Fruit fly (Drosophila melanogaster): ENCODE measurements around the gene Oat.

Oat gene

dm6 chr3L:19636821-19637460, 12.7 kb downstream of the Oat start (continued):
- TF ChIP-seq Lpt (GFP tag; optimal IDR thresholded peaks at IDR 0.05) (no peak), phol (tag; optimal IDR thresholded peaks at IDR 0.05) (peak; percentile 80), trem (tag; optimal IDR thresholded peaks at IDR 0.05) (peak; percentile 65), so (GFP tag; IDR thresholded peaks at IDR 0.05) (no peak), Xbp1 (GFP tag; optimal IDR thresholded peaks at IDR 0.05) (peak; percentile 9), Sox102F (GFP tag; optimal IDR thresholded peaks at IDR 0.05) (no peak), CG10979 (tag; optimal IDR thresholded peaks at IDR 0.05) (peak; percentile 91), Stat92E (GFP tag; optimal IDR thresholded peaks at IDR 0.05) (peak in 1 of 3 experiments; percentile 66), CG34422 (GFP tag; IDR thresholded peaks at IDR 0.05) (no peak), chm (GFP tag; IDR thresholded peaks at IDR 0.05) (no peak), Fer3 (tag; optimal IDR thresholded peaks at IDR 0.05) (no peak), lola (GFP tag; optimal IDR thresholded peaks at IDR 0.05) (peak in 1 of 3 experiments; percentile 96), slp2 (GFP tag; optimal IDR thresholded peaks at IDR 0.05) (no peak), btn (GFP tag; optimal IDR thresholded peaks at IDR 0.05) (no peak), Lim3 (GFP tag; IDR thresholded peaks at IDR 0.05) (no peak), slou (GFP tag; optimal IDR thresholded peaks at IDR 0.05) (no peak), CG17361 (GFP tag; IDR thresholded peaks at IDR 0.05) (peak; percentile 87; the same call in 2 of the 3 replicates), CG8281 (tag; optimal IDR thresholded peaks at IDR 0.05) (no peak), sima (GFP tag; optimal IDR thresholded peaks at IDR 0.05) (no peak), B-H1 (GFP tag; IDR thresholded peaks at IDR 0.05) (no peak), CG8924 (tag; optimal IDR thresholded peaks at IDR 0.05) (peak; percentile 80), her (GFP tag; optimal IDR thresholded peaks at IDR 0.05) (no peak), Jarid2 (GFP tag; optimal IDR thresholded peaks at IDR 0.05) (no peak), Tbp (GFP tag; optimal IDR thresholded peaks at IDR 0.05) (no peak), fd102C (GFP tag; optimal IDR thresholded peaks at IDR 0.05) (peak; percentile 84), CG17612 (GFP tag; IDR thresholded peaks at IDR 0.05) (no peak), bowl (GFP tag; IDR thresholded peaks at IDR 0.05) (no peak), CG10543 (GFP tag; optimal IDR thresholded peaks at IDR 0.05) (peak; percentile 1), hth (optimal IDR thresholded peaks at IDR 0.05) (no peak), zf30C (GFP tag; optimal IDR thresholded peaks at IDR 0.05) (peak; percentile 94), CG32767 (GFP tag; IDR thresholded peaks at IDR 0.05) (no peak), PHDP (tag; optimal IDR thresholded peaks at IDR 0.05) (peak; percentile 3), CG2202 (tag; optimal IDR thresholded peaks at IDR 0.05) (peak; percentile 74), inv (GFP tag; IDR thresholded peaks at IDR 0.05; ENCODE audit: partially characterized antibody) (no peak), grau (tag; optimal IDR thresholded peaks at IDR 0.05) (peak; percentile 69), CG16779 (GFP tag; IDR thresholded peaks at IDR 0.05) (no peak), CG10462 (GFP tag; optimal IDR thresholded peaks at IDR 0.05) (no peak), dan (GFP tag; IDR thresholded peaks at IDR 0.05) (no peak), tx (GFP tag; optimal IDR thresholded peaks at IDR 0.05) (no peak), dati (GFP tag; IDR thresholded peaks at IDR 0.05) (no peak), ash1 (GFP tag; optimal IDR thresholded peaks at IDR 0.05) (no peak), CG12219 (GFP tag; optimal IDR thresholded peaks at IDR 0.05) (no peak), HmgD (GFP tag; optimal IDR thresholded peaks at IDR 0.05) (no peak), CG15601 (tag; optimal IDR thresholded peaks at IDR 0.05) (peak; percentile 82), sens-2 (GFP tag; IDR thresholded peaks at IDR 0.05) (no peak), BtbVII (GFP tag; optimal IDR thresholded peaks at IDR 0.05) (no peak), Deaf1 (tag; optimal IDR thresholded peaks at IDR 0.05) (no peak), ham (GFP tag; IDR thresholded peaks at IDR 0.05) (no peak), CG1603 (tag; optimal IDR thresholded peaks at IDR 0.05) (peak; percentile 52), kay (GFP tag; optimal IDR thresholded peaks at IDR 0.05) (peak; percentile 34), Fer2 (tag; optimal IDR thresholded peaks at IDR 0.05) (no peak)

All from whole organism, embryonic.